Fruit fly (Drosophila melanogaster) whole organism, adult: ENCODE results near the gene CG7484.

Source experiments
- CG11617 ChIP-seq: fragments of 200-800 bp; sonication (Bioruptor generic); optimal IDR thresholded peaks from 2 replicates; lab custom pipeline; 2017; ENCODE audit warnings: mild to moderate bottlenecking, missing biosample characterization, missing genetic modification reagents, missing genetic modification characterization
- CG12768 ChIP-seq: fragments of 200-800 bp; sonication (Bioruptor generic); optimal IDR thresholded peaks from 2 replicates; lab custom pipeline; 2017; ENCODE audit warnings: missing biosample characterization, missing genetic modification characterization, mild to moderate bottlenecking, moderate library complexity, missing genetic modification reagents
- CG14711 ChIP-seq: fragments of 200-800 bp; sonication (Bioruptor generic); optimal IDR thresholded peaks from 2 replicates; lab custom pipeline; 2018; ENCODE audit warnings: missing biosample characterization, mild to moderate bottlenecking, missing genetic modification characterization, moderate library complexity
- CG1620 ChIP-seq: fragments of 200-800 bp; sonication (Bioruptor generic); optimal IDR thresholded peaks from 2 replicates; lab custom pipeline; 2016; ENCODE audit warnings: missing biosample characterization, missing genetic modification characterization
- CG33017 ChIP-seq: fragments of 200-800 bp; sonication (Bioruptor generic); optimal IDR thresholded peaks from 2 replicates; lab custom pipeline; 2018; ENCODE audit warnings: missing biosample characterization, mild to moderate bottlenecking, missing genetic modification characterization, moderate library complexity
- CG5204 ChIP-seq: fragments of 200-800 bp; sonication (Bioruptor generic); optimal IDR thresholded peaks from 2 replicates; lab custom pipeline; 2016; ENCODE audit warnings: missing biosample characterization, missing genetic modification characterization
- CG7045 ChIP-seq: fragments of 200-800 bp; sonication (Bioruptor generic); optimal IDR thresholded peaks from 2 replicates; lab custom pipeline; 2017; ENCODE audit warnings: missing biosample characterization, mild to moderate bottlenecking, missing genetic modification characterization
- CG7101 ChIP-seq: fragments of 200-800 bp; sonication (Bioruptor generic); optimal IDR thresholded peaks from 2 replicates; lab custom pipeline; 2018; ENCODE audit warnings: missing biosample characterization, mild to moderate bottlenecking, missing genetic modification characterization, moderate library complexity
- Clk ChIP-seq: fragments of 200-800 bp; sonication (Bioruptor generic); optimal IDR thresholded peaks from 2 replicates; lab custom pipeline; 2017; ENCODE audit warnings: missing biosample characterization, missing genetic modification characterization
- Crg-1 ChIP-seq: fragments of 200-800 bp; sonication (Bioruptor generic); optimal IDR thresholded peaks from 2 replicates; lab custom pipeline; 2016; ENCODE audit warnings: missing biosample characterization, missing genetic modification characterization
- Hr96 ChIP-seq: fragments of 200-800 bp; sonication (Bioruptor generic); optimal IDR thresholded peaks from 2 replicates; lab custom pipeline; 2016; ENCODE audit warnings: missing biosample characterization, missing genetic modification characterization
- Mnt ChIP-seq: fragments of 200-800 bp; sonication (Bioruptor generic); optimal IDR thresholded peaks from 2 replicates; lab custom pipeline; 2016; ENCODE audit warnings: missing biosample characterization, mild to moderate bottlenecking, missing genetic modification characterization
- bab1 ChIP-seq: fragments of 200-800 bp; sonication (Bioruptor generic); optimal IDR thresholded peaks from 3 replicates; lab custom pipeline; 2019; ENCODE audit warnings: missing biosample characterization, mild to moderate bottlenecking, missing genetic modification characterization, moderate library complexity
- cic ChIP-seq: fragments of 200-800 bp; sonication (Bioruptor generic); optimal IDR thresholded peaks from 2 replicates; lab custom pipeline; 2017; ENCODE audit warnings: missing biosample characterization, mild to moderate bottlenecking, missing genetic modification characterization, moderate library complexity
- cnc ChIP-seq, 2 experiments: fragments of >200 bp; optimal IDR thresholded peaks; 2 replicates each; lab custom pipeline; 2017
- kay ChIP-seq: fragments of 200-800 bp; sonication (Bioruptor generic); peaks from one replicate; lab custom pipeline; 2016; ENCODE audit warnings: missing biosample characterization, missing genetic modification characterization, borderline replicate concordance
- ovo ChIP-seq: fragments of 200-800 bp; sonication (Bioruptor generic); optimal IDR thresholded peaks from 2 replicates; lab custom pipeline; 2016; ENCODE audit warnings: missing biosample characterization, missing genetic modification characterization
- pad ChIP-seq: fragments of 200-800 bp; sonication (Bioruptor generic); optimal IDR thresholded peaks from 3 replicates; lab custom pipeline; 2017; ENCODE audit warnings: missing biosample characterization, missing genetic modification characterization, mild to moderate bottlenecking, moderate library complexity, missing genetic modification reagents
- tj ChIP-seq: fragments of 200-800 bp; sonication (Bioruptor generic); optimal IDR thresholded peaks from 3 replicates; lab custom pipeline; 2017; ENCODE audit warnings: missing biosample characterization, mild to moderate bottlenecking, missing genetic modification characterization, moderate library complexity
- toe ChIP-seq: fragments of 200-800 bp; sonication (Bioruptor generic); optimal IDR thresholded peaks from 2 replicates; lab custom pipeline; 2016; ENCODE audit warnings: missing biosample characterization, missing genetic modification characterization

The CG7484 gene

dm6 chr3L:17658423-17659267, 4.2 kb downstream of the CG7484 start:
- TF ChIP-seq cnc (optimal IDR thresholded peaks at IDR 0.05; lab: Kevin White, UChicago) (no peak), tj (GFP tag; lab: Kevin White, UChicago) (no peak), CG1620 (peak; percentile 25), ovo (GFP tag; lab: Kevin White, UChicago) (peak; percentile 100), Crg-1 (GFP tag; lab: Kevin White, UChicago) (peak; percentile 46), CG7045 (peak; percentile 68), Clk (no peak), CG5204 (GFP tag; lab: Kevin White, UChicago) (peak; percentile 63), CG7101 (tag; lab: Kevin White, UChicago) (peak; percentile 87), cic (GFP tag; lab: Kevin White, UChicago) (peak; percentile 25), pad (GFP tag; lab: Kevin White, UChicago) (peak; percentile 95), toe (peak; percentile 6), Hr96 (GFP tag; lab: Kevin White, UChicago) (peak; percentile 62), kay (GFP tag; lab: Kevin White, UChicago) (no peak), CG33017 (tag; lab: Kevin White, UChicago) (peak; percentile 79), bab1 (GFP tag; lab: Kevin White, UChicago) (peak; percentile 87), CG12768 (GFP tag; lab: Kevin White, UChicago) (peak; percentile 1), CG14711 (peak; percentile 81), Mnt (GFP tag; lab: Kevin White, UChicago) (peak; percentile 21), CG11617 (GFP tag; lab: Kevin White, UChicago) (peak; percentile 55)

- no peak for TF ChIP-seq CG1620
- no peak for TF ChIP-seq CG11617 (GFP tag; lab: Kevin White, UChicago)
- peak; percentile 66 for TF ChIP-seq Crg-1 (GFP tag; lab: Kevin White, UChicago)
- peak; percentile 27 for TF ChIP-seq ovo (GFP tag; lab: Kevin White, UChicago)
- TF ChIP-seq CG5204 (GFP tag; lab: Kevin White, UChicago), result no peak
- peak; percentile 6 for TF ChIP-seq CG7045
- peak; percentile 11 for TF ChIP-seq Mnt (GFP tag; lab: Kevin White, UChicago)
- no peak for TF ChIP-seq CG33017 (tag; lab: Kevin White, UChicago)
- peak; percentile 88 for TF ChIP-seq cic (GFP tag; lab: Kevin White, UChicago)
- peak; percentile 29 for TF ChIP-seq CG12768 (GFP tag; lab: Kevin White, UChicago)
- TF ChIP-seq bab1 (GFP tag; lab: Kevin White, UChicago), result no peak
- no peak for TF ChIP-seq pad (GFP tag; lab: Kevin White, UChicago)
- TF ChIP-seq toe, result no peak
- TF ChIP-seq Clk, result no peak
- no peak for TF ChIP-seq CG7101 (tag; lab: Kevin White, UChicago)
Observed at dm6 chr3L:17659268-17659589, 4.8 kb downstream of the CG7484 start.

- TF ChIP-seq tj (GFP tag; lab: Kevin White, UChicago), result no peak
- TF ChIP-seq CG7045, result no peak
- TF ChIP-seq CG14711, result no peak
- no peak for TF ChIP-seq pad (GFP tag; lab: Kevin White, UChicago)
- TF ChIP-seq cic (GFP tag; lab: Kevin White, UChicago), result no peak
- TF ChIP-seq bab1 (GFP tag; lab: Kevin White, UChicago), result no peak
- TF ChIP-seq Clk, result no peak
- no peak for TF ChIP-seq CG1620
- TF ChIP-seq Crg-1 (GFP tag; lab: Kevin White, UChicago), result no peak
- TF ChIP-seq Hr96 (GFP tag; lab: Kevin White, UChicago), result no peak
- TF ChIP-seq CG7101 (tag; lab: Kevin White, UChicago), result no peak
- no peak for TF ChIP-seq Mnt (GFP tag; lab: Kevin White, UChicago)
- no peak for TF ChIP-seq ovo (GFP tag; lab: Kevin White, UChicago)
- no peak for TF ChIP-seq CG11617 (GFP tag; lab: Kevin White, UChicago)
- TF ChIP-seq CG12768 (GFP tag; lab: Kevin White, UChicago), result no peak
- no peak for TF ChIP-seq toe
- TF ChIP-seq kay (GFP tag; lab: Kevin White, UChicago), result no peak
- TF ChIP-seq cnc (optimal IDR thresholded peaks at IDR 0.05; lab: Kevin White, UChicago), result no peak
- TF ChIP-seq CG33017 (tag; lab: Kevin White, UChicago), result no peak
- no peak for TF ChIP-seq CG5204 (GFP tag; lab: Kevin White, UChicago)
Observed at dm6 chr3L:17663647-17664046, 9.2 kb downstream of the CG7484 start.

dm6 chr3L:17665084-17665576, 10.7 kb downstream of the CG7484 start:
- no peak for TF ChIP-seq CG33017 (tag; lab: Kevin White, UChicago)
- TF ChIP-seq CG14711, result peak; percentile 6
- peak; percentile 25 for TF ChIP-seq pad (GFP tag; lab: Kevin White, UChicago)
- TF ChIP-seq Mnt (GFP tag; lab: Kevin White, UChicago), result peak; percentile 66
- no peak for TF ChIP-seq bab1 (GFP tag; lab: Kevin White, UChicago)
- TF ChIP-seq Crg-1 (GFP tag; lab: Kevin White, UChicago), result peak; percentile 32
- peak; percentile 55 for TF ChIP-seq ovo (GFP tag; lab: Kevin White, UChicago)
- peak; percentile 6 for TF ChIP-seq CG5204 (GFP tag; lab: Kevin White, UChicago)
- TF ChIP-seq CG7101 (tag; lab: Kevin White, UChicago), result peak; percentile 5
- peak; percentile 52 for TF ChIP-seq kay (GFP tag; lab: Kevin White, UChicago)
- peak; percentile 53 for TF ChIP-seq tj (GFP tag; lab: Kevin White, UChicago)
- no peak for TF ChIP-seq cnc (optimal IDR thresholded peaks at IDR 0.05; lab: Kevin White, UChicago)
- peak; percentile 79 for TF ChIP-seq CG12768 (GFP tag; lab: Kevin White, UChicago)
- peak; percentile 12 for TF ChIP-seq Hr96 (GFP tag; lab: Kevin White, UChicago)
- TF ChIP-seq Clk, result no peak
- TF ChIP-seq CG1620, result no peak
- TF ChIP-seq CG7045, result peak; percentile 24
- TF ChIP-seq cic (GFP tag; lab: Kevin White, UChicago), result peak; percentile 96
- TF ChIP-seq toe, result no peak
- peak; percentile 5 for TF ChIP-seq CG11617 (GFP tag; lab: Kevin White, UChicago)
